Fruit fly (Drosophila melanogaster) whole organism, embryonic: ENCODE data around the gene CG2865.

Experiments
- Abd-B ChIP-seq: fragments of 200-800 bp; sonication (Bioruptor generic); optimal IDR thresholded peaks from 2 replicates; lab custom pipeline; 2018; ENCODE audit warnings: missing biosample characterization, mild to moderate bottlenecking, missing genetic modification characterization, moderate library complexity
- B-H2 ChIP-seq: fragments of 200-800 bp; sonication (Bioruptor generic); optimal IDR thresholded peaks from 2 replicates; lab custom pipeline; 2018; ENCODE audit warnings: missing biosample characterization, mild to moderate bottlenecking, missing genetic modification characterization
- CG12769 ChIP-seq: fragments of 200-800 bp; sonication (Bioruptor generic); optimal IDR thresholded peaks from 2 replicates; lab custom pipeline; 2019; ENCODE audit warnings: missing biosample characterization, mild to moderate bottlenecking, missing genetic modification characterization, moderate library complexity
- CG13894 ChIP-seq: fragments of 200-800 bp; sonication (Bioruptor generic); optimal IDR thresholded peaks from 3 replicates; lab custom pipeline; 2018; ENCODE audit warnings: missing biosample characterization, mild to moderate bottlenecking, missing genetic modification characterization, moderate library complexity
- CG14860 ChIP-seq: fragments of 200-800 bp; sonication (Bioruptor generic); IDR thresholded peaks from 3 replicates; pipeline ENCODE4 v1.3.6; 2022; ENCODE audit warnings: missing biosample characterization, missing genetic modification characterization; ENCODE audit not compliant: partially characterized antibody
- CG18011 ChIP-seq: fragments of 200-800 bp; sonication (Bioruptor generic); optimal IDR thresholded peaks from 2 replicates; lab custom pipeline; 2017; ENCODE audit warnings: missing biosample characterization, missing genetic modification characterization, mild to moderate bottlenecking, moderate library complexity, missing genotype
- CG2678 ChIP-seq: fragments of 200-800 bp; sonication (Bioruptor generic); optimal IDR thresholded peaks from 3 replicates; lab custom pipeline; 2019; ENCODE audit warnings: missing biosample characterization, mild to moderate bottlenecking, missing genetic modification characterization, moderate library complexity
- CG2712 ChIP-seq: fragments of 200-800 bp; optimal IDR thresholded peaks from 3 replicates; lab custom pipeline; 2019; ENCODE audit warnings: missing biosample characterization, mild to moderate bottlenecking, missing genetic modification characterization, moderate library complexity
- CG3726 ChIP-seq: fragments of 200-800 bp; sonication (Bioruptor generic); IDR thresholded peaks from 3 replicates; pipeline ENCODE4, ENCODE4 v1.3.6; 2022; ENCODE audit warnings: missing biosample characterization, missing genetic modification characterization
- CG6175 ChIP-seq: fragments of 200-800 bp; sonication (Bioruptor generic); IDR thresholded peaks from 3 replicates; pipeline ENCODE4 v1.3.6; 2022; ENCODE audit warnings: missing biosample characterization, missing genetic modification characterization
- CG7556 ChIP-seq: fragments of 200-800 bp; sonication (Bioruptor generic); optimal IDR thresholded peaks from 2 replicates; lab custom pipeline; 2017; ENCODE audit warnings: missing biosample characterization, mild to moderate bottlenecking, missing genetic modification characterization
- CG8281 ChIP-seq: fragments of 200-800 bp; sonication (Bioruptor generic); optimal IDR thresholded peaks from 2 replicates; lab custom pipeline; 2018; ENCODE audit warnings: missing biosample characterization, mild to moderate bottlenecking, missing genetic modification characterization, moderate library complexity
- CG9876 ChIP-seq: fragments of 200-800 bp; sonication (Bioruptor generic); optimal IDR thresholded peaks from 2 replicates; lab custom pipeline; 2016; ENCODE audit warnings: missing biosample characterization, missing genetic modification characterization
- CG9932 ChIP-seq: fragments of 200-800 bp; sonication (Bioruptor generic); IDR thresholded peaks from 2 replicates; pipeline ENCODE4 v1.3.6; 2022; ENCODE audit warnings: missing biosample characterization, missing genetic modification characterization
- CTCF ChIP-seq: fragments of 200-800 bp; sonication (Bioruptor generic); optimal IDR thresholded peaks from 2 replicates; lab custom pipeline; 2017; ENCODE audit warnings: missing biosample characterization, mild to moderate bottlenecking, missing genetic modification characterization, moderate library complexity
- Dbx ChIP-seq: fragments of 200-800 bp; sonication (Bioruptor generic); IDR thresholded peaks from 3 replicates; pipeline ENCODE4 v1.3.6; 2022; ENCODE audit warnings: missing biosample characterization, missing genetic modification characterization
- Doc2 ChIP-seq: fragments of 200-800 bp; sonication (Bioruptor generic); IDR thresholded peaks from 2 replicates; pipeline ENCODE4 v1.3.6; 2022; ENCODE audit warnings: missing biosample characterization, missing genetic modification characterization
- Gug ChIP-seq: fragments of 200-800 bp; sonication (Bioruptor generic); IDR thresholded peaks from 4 replicates; pipeline ENCODE4 v1.3.6; 2022; ENCODE audit warnings: missing biosample characterization, missing genetic modification characterization
- HHEX ChIP-seq: fragments of 200-800 bp; sonication (Bioruptor generic); optimal IDR thresholded peaks from 3 replicates; lab custom pipeline; 2017; ENCODE audit warnings: missing biosample characterization, mild to moderate bottlenecking, missing genetic modification characterization, missing genetic modification reagents
- Meics ChIP-seq: fragments of 200-800 bp; sonication (Bioruptor generic); optimal IDR thresholded peaks from 2 replicates; lab custom pipeline; 2017; ENCODE audit warnings: missing biosample characterization, mild to moderate bottlenecking, missing genetic modification characterization
- Nf-YB ChIP-seq: fragments of 200-800 bp; sonication (Bioruptor generic); optimal IDR thresholded peaks from 3 replicates; lab custom pipeline; 2019; ENCODE audit warnings: missing biosample characterization, mild to moderate bottlenecking, missing genetic modification characterization, moderate library complexity
- Oli ChIP-seq: fragments of 200-800 bp; sonication (Bioruptor generic); optimal IDR thresholded peaks from 2 replicates; lab custom pipeline; 2018; ENCODE audit warnings: missing biosample characterization, mild to moderate bottlenecking, missing genetic modification characterization, moderate library complexity
- Opbp ChIP-seq: fragments of 200-800 bp; sonication (Bioruptor generic); IDR thresholded peaks from 3 replicates; pipeline ENCODE4 v1.3.6; 2022; ENCODE audit warnings: missing biosample characterization, missing genetic modification characterization; ENCODE audit not compliant: partially characterized antibody
- Sox100B ChIP-seq: fragments of 200-800 bp; sonication (Bioruptor generic); optimal IDR thresholded peaks from 3 replicates; lab custom pipeline; 2018; ENCODE audit warnings: missing biosample characterization, mild to moderate bottlenecking, missing genetic modification characterization
- YL-1 ChIP-seq: fragments of 200-800 bp; sonication (Bioruptor generic); optimal IDR thresholded peaks from 3 replicates; lab custom pipeline; 2017; ENCODE audit warnings: missing biosample characterization, mild to moderate bottlenecking, missing genetic modification characterization
- aop ChIP-seq: fragments of 200-800 bp; sonication (Bioruptor generic); IDR thresholded peaks from 2 replicates; pipeline ENCODE4 v1.3.6; 2022; ENCODE audit warnings: missing biosample characterization, missing genetic modification characterization
- bigmax ChIP-seq: fragments of 200-800 bp; sonication (Bioruptor generic); optimal IDR thresholded peaks from 2 replicates; lab custom pipeline; 2018; ENCODE audit warnings: missing biosample characterization, mild to moderate bottlenecking, missing genetic modification characterization
- bsh ChIP-seq, 2 experiments: fragments of 200-800 bp; sonication (Bioruptor generic); optimal IDR thresholded peaks; 2 replicates each; lab custom pipeline; 2017 to 2018; ENCODE audit warnings: mild to moderate bottlenecking in 2 of 2, missing biosample characterization in 2 of 2, missing genetic modification characterization in 2 of 2, moderate library complexity in 1 of 2
- cas ChIP-seq: fragments of 200-800 bp; sonication (Bioruptor generic); IDR thresholded peaks from 2 replicates; pipeline ENCODE4 v1.3.6; 2022; ENCODE audit warnings: missing biosample characterization, missing genetic modification characterization
- esg ChIP-seq: fragments of 200-800 bp; sonication (Bioruptor generic); conservative IDR thresholded peaks from 2 replicates; pipeline ENCODE4 v1.3.6; 2022; ENCODE audit warnings: missing biosample characterization, missing genetic modification characterization
- grn ChIP-seq: fragments of 200-800 bp; sonication (Bioruptor generic); optimal IDR thresholded peaks from 3 replicates; lab custom pipeline; 2017; ENCODE audit warnings: missing biosample characterization, missing genetic modification characterization
- gsb ChIP-seq: fragments of 200-800 bp; sonication (Bioruptor generic); IDR thresholded peaks from 2 replicates; pipeline ENCODE4 v1.3.6; 2022; ENCODE audit warnings: missing biosample characterization, missing genetic modification characterization
- gt ChIP-seq: fragments of 200-800 bp; sonication (Bioruptor generic); IDR thresholded peaks from 2 replicates; pipeline ENCODE4 v1.3.6; 2022; ENCODE audit warnings: missing biosample characterization, missing genetic modification characterization
- ind ChIP-seq: fragments of 200-800 bp; sonication (Bioruptor generic); optimal IDR thresholded peaks from 3 replicates; lab custom pipeline; 2016; ENCODE audit warnings: missing biosample characterization, missing genetic modification characterization
- jumu ChIP-seq: fragments of 200-800 bp; sonication (Bioruptor generic); optimal IDR thresholded peaks from 3 replicates; lab custom pipeline; 2016; ENCODE audit warnings: missing biosample characterization, missing genetic modification characterization
- lbe ChIP-seq: fragments of 200-800 bp; sonication (Bioruptor generic); optimal IDR thresholded peaks from 2 replicates; lab custom pipeline; 2016; ENCODE audit warnings: missing biosample characterization, mild to moderate bottlenecking, missing genetic modification characterization
- nerfin-1 ChIP-seq: fragments of 200-800 bp; sonication (Bioruptor generic); optimal IDR thresholded peaks from 3 replicates; lab custom pipeline; 2019; ENCODE audit warnings: missing biosample characterization, mild to moderate bottlenecking, missing genetic modification characterization, moderate library complexity
- pita ChIP-seq: fragments of 200-800 bp; sonication (Bioruptor generic); optimal IDR thresholded peaks from 2 replicates; lab custom pipeline; 2017; ENCODE audit warnings: missing biosample characterization, mild to moderate bottlenecking, missing genetic modification characterization
- pnt ChIP-seq: fragments of 200-800 bp; sonication (Bioruptor generic); optimal IDR thresholded peaks from 3 replicates; lab custom pipeline; 2016; ENCODE audit warnings: missing biosample characterization, missing genetic modification characterization
- pros ChIP-seq: fragments of 200-800 bp; sonication (Bioruptor generic); optimal IDR thresholded peaks from 3 replicates; lab custom pipeline; 2019; ENCODE audit warnings: missing biosample characterization, mild to moderate bottlenecking, missing genetic modification characterization, moderate library complexity
- repo ChIP-seq: fragments of 200-800 bp; sonication (Bioruptor generic); optimal IDR thresholded peaks from 2 replicates; lab custom pipeline; 2016; ENCODE audit warnings: missing biosample characterization, missing genetic modification characterization
- run ChIP-seq: fragments of 200-800 bp; sonication (Bioruptor generic); optimal IDR thresholded peaks from 3 replicates; lab custom pipeline; 2018; ENCODE audit warnings: missing biosample characterization, mild to moderate bottlenecking, missing genetic modification characterization
- sima ChIP-seq: fragments of 200-800 bp; sonication (Bioruptor generic); optimal IDR thresholded peaks from 2 replicates; lab custom pipeline; 2016; ENCODE audit warnings: missing biosample characterization, missing genetic modification characterization
- vfl ChIP-seq: fragments of 200-800 bp; sonication (Bioruptor generic); optimal IDR thresholded peaks from 2 replicates; lab custom pipeline; 2016; ENCODE audit warnings: missing biosample characterization, missing genetic modification characterization
- wdn ChIP-seq: fragments of 200-800 bp; sonication (Bioruptor generic); IDR thresholded peaks from 2 replicates; pipeline ENCODE4 v1.3.6; 2022; ENCODE audit warnings: missing biosample characterization, missing genetic modification characterization
- wek ChIP-seq: fragments of 200-800 bp; sonication (Bioruptor generic); optimal IDR thresholded peaks from 3 replicates; lab custom pipeline; 2018; ENCODE audit warnings: missing biosample characterization, mild to moderate bottlenecking, missing genetic modification characterization, moderate library complexity
- wor ChIP-seq: fragments of 200-800 bp; sonication (Bioruptor generic); IDR thresholded peaks from 2 replicates; pipeline ENCODE4 v1.3.6; 2022; ENCODE audit warnings: missing biosample characterization, missing genetic modification characterization
- zen ChIP-seq: fragments of 200-800 bp; sonication (Bioruptor generic); optimal IDR thresholded peaks from 3 replicates; lab custom pipeline; 2018; ENCODE audit warnings: missing biosample characterization, mild to moderate bottlenecking, missing genetic modification characterization, moderate library complexity
- zfh1 ChIP-seq: fragments of 200-800 bp; sonication (Bioruptor generic); IDR thresholded peaks from 3 replicates; pipeline ENCODE4 v1.3.6; 2022; ENCODE audit warnings: missing biosample characterization, missing genetic modification characterization

The CG2865 gene

dm6 chrX:2303771-2304513 is 10.7 kb upstream of the CG2865 start (continued):
- TF ChIP-seq zen (tag; lab: Kevin White, UChicago): peak; percentile 69
- TF ChIP-seq nerfin-1 (tag; lab: Kevin White, UChicago): peak; percentile 79
- peak; percentile 70 for TF ChIP-seq repo (GFP tag; lab: Kevin White, UChicago)
- peak; percentile 67 for TF ChIP-seq CG8281 (tag; lab: Kevin White, UChicago)
- peak; percentile 19 for TF ChIP-seq grn (GFP tag; lab: Kevin White, UChicago)
- peak; percentile 38; the same call in 1 of the 2 replicates for TF ChIP-seq gt (GFP tag; lab: Robert Waterston, UW)
- TF ChIP-seq CTCF: peak; percentile 7
- TF ChIP-seq sima (GFP tag; lab: Kevin White, UChicago): peak; percentile 52
- TF ChIP-seq Oli (tag; lab: Kevin White, UChicago): peak; percentile 90
- no peak for TF ChIP-seq pita (GFP tag; lab: Kevin White, UChicago)
- peak; percentile 85 for TF ChIP-seq Sox100B (GFP tag; lab: Kevin White, UChicago)
- TF ChIP-seq Nf-YB (GFP tag; lab: Kevin White, UChicago): peak; percentile 68
- TF ChIP-seq CG6175 (GFP tag; lab: Robert Waterston, UW): peak; percentile 24; the same call in 1 of the 3 replicates
- no peak for TF ChIP-seq Opbp (GFP tag; lab: Robert Waterston, UW)
- peak; percentile 83 for TF ChIP-seq zfh1 (GFP tag; lab: Robert Waterston, UW)
- peak; percentile 57; the same call in 1 of the 2 replicates for TF ChIP-seq wdn
- no peak for TF ChIP-seq bigmax (GFP tag; lab: Kevin White, UChicago)
- TF ChIP-seq CG2712: peak; percentile 90
- TF ChIP-seq YL-1 (GFP tag; lab: Kevin White, UChicago): peak; percentile 47
- TF ChIP-seq jumu (GFP tag; lab: Kevin White, UChicago): peak; percentile 93
- TF ChIP-seq vfl: peak; percentile 86
- TF ChIP-seq CG9932 (GFP tag; lab: Robert Waterston, UW): peak; percentile 86
- TF ChIP-seq cas (GFP tag; lab: Robert Waterston, UW): no peak
- TF ChIP-seq ind (GFP tag; lab: Kevin White, UChicago): peak; percentile 89
- TF ChIP-seq Dbx (GFP tag; lab: Robert Waterston, UW): peak; percentile 85
- no peak for TF ChIP-seq CG14860
- TF ChIP-seq CG13894: peak; percentile 64
- peak; percentile 89 for TF ChIP-seq HHEX (GFP tag; lab: Kevin White, UChicago)
- peak; percentile 69 for TF ChIP-seq gsb (GFP tag; lab: Robert Waterston, UW)
- peak; percentile 83 for TF ChIP-seq CG9876 (GFP tag; lab: Kevin White, UChicago)
- TF ChIP-seq CG7556 (GFP tag; lab: Kevin White, UChicago): peak; percentile 91
- TF ChIP-seq run (tag; lab: Kevin White, UChicago): peak; percentile 91
- TF ChIP-seq Doc2: peak; percentile 35; the same call in 1 of the 2 replicates
- peak; percentile 94 for TF ChIP-seq CG12769
- TF ChIP-seq wor: peak; percentile 75
- peak; percentile 80 for TF ChIP-seq Abd-B
- TF ChIP-seq Meics (GFP tag; lab: Kevin White, UChicago): peak; percentile 90
- TF ChIP-seq CG3726 (GFP tag; lab: Robert Waterston, UW): peak; percentile 67; the same call in 2 of the 3 replicates
- peak; percentile 50 for TF ChIP-seq B-H2
- TF ChIP-seq bsh (GFP tag; optimal IDR thresholded peaks at IDR 0.05; lab: Kevin White, UChicago): peak; percentile 77 to 88
- TF ChIP-seq pros: peak; percentile 89
- peak; percentile 80 for TF ChIP-seq Gug (GFP tag; lab: Robert Waterston, UW)
- TF ChIP-seq wek (GFP tag; lab: Kevin White, UChicago): peak; percentile 70
- TF ChIP-seq lbe (GFP tag; lab: Kevin White, UChicago): peak; percentile 70
- peak; percentile 80 for TF ChIP-seq pnt
- peak; percentile 84 for TF ChIP-seq esg (GFP tag; lab: Robert Waterston, UW)
- peak; percentile 76 for TF ChIP-seq CG18011
- TF ChIP-seq CG2678 (tag; lab: Kevin White, UChicago): peak; percentile 92
- no peak for TF ChIP-seq aop
